Worm (Caenorhabditis elegans): ENCODE data around the gene F09G8.10.

- TF ChIP-seq ceh-16 (tag; optimal IDR thresholded peaks at IDR 0.05) (no peak), ama-1 (optimal IDR thresholded peaks at IDR 0.05) (no peak), unc-39 (tag; optimal IDR thresholded peaks at IDR 0.05) (no peak), nhr-23 (tag; optimal IDR thresholded peaks at IDR 0.05) (no peak), blmp-1 (tag; optimal IDR thresholded peaks at IDR 0.05; ENCODE audit: insufficient read depth) (no peak), ceh-82 (tag; optimal IDR thresholded peaks at IDR 0.05) (no peak), lsy-2 (tag; optimal IDR thresholded peaks at IDR 0.05) (no peak), nhr-11 (tag; optimal IDR thresholded peaks at IDR 0.05) (no peak), mbf-1 (tag; optimal IDR thresholded peaks at IDR 0.05) (no peak), unc-62 (GFP tag; optimal IDR thresholded peaks at IDR 0.05) (no peak)
Measured at ce11 chrIII:8305304-8305703, 33.3 kb upstream of the F09G8.10 start.
